Worm (Caenorhabditis elegans) whole organism, midembryonic: Measurements from ENCODE around the gene C28D4.7.
"Not testable (repeated sequence)": the region's sequence is repeated elsewhere in the genome, so short reads cannot be mapped to it uniquely, and the experiment has no call there.

Experiments
- T22C8.4 ChIP-seq: fragments of 200-800 bp; sonication (Bioruptor generic); IDR thresholded peaks from 2 replicates; pipeline ENCODE4 v1.3.6; 2022; ENCODE audit warnings: missing genetic modification characterization, missing compliant biosample characterization
- med-1 ChIP-seq: sonication (generic microtip); optimal IDR thresholded peaks from 2 replicates; lab custom pipeline; 2017; ENCODE audit warnings: missing genetic modification characterization, mild to moderate bottlenecking, missing compliant biosample characterization, antibody characterized with exemption, missing genetic modification reagents; ENCODE audit not compliant: insufficient read depth
- ref-1 ChIP-seq: fragments of 200-800 bp; sonication (Bioruptor generic); conservative IDR thresholded peaks from 2 replicates; pipeline ENCODE4 v1.3.6; 2022; ENCODE audit warnings: missing genetic modification reagents, missing genetic modification characterization, missing compliant biosample characterization
- tab-1 ChIP-seq: fragments of 200-800 bp; sonication (Bioruptor generic); IDR thresholded peaks from 2 replicates; pipeline ENCODE4 v1.3.6; 2022; ENCODE audit warnings: missing genetic modification characterization, missing compliant biosample characterization
- ztf-23 ChIP-seq: fragments of 200-800 bp; sonication (Bioruptor generic); IDR thresholded peaks from 2 replicates; pipeline ENCODE4 v1.3.6; 2022; ENCODE audit warnings: missing genetic modification reagents, missing genetic modification characterization, missing compliant biosample characterization
- ztf-29 ChIP-seq: fragments of 200-800 bp; sonication (Bioruptor generic); IDR thresholded peaks from 2 replicates; pipeline ENCODE4 v1.3.6; 2022; ENCODE audit warnings: missing genetic modification reagents, missing genetic modification characterization, missing compliant biosample characterization

DNA sequence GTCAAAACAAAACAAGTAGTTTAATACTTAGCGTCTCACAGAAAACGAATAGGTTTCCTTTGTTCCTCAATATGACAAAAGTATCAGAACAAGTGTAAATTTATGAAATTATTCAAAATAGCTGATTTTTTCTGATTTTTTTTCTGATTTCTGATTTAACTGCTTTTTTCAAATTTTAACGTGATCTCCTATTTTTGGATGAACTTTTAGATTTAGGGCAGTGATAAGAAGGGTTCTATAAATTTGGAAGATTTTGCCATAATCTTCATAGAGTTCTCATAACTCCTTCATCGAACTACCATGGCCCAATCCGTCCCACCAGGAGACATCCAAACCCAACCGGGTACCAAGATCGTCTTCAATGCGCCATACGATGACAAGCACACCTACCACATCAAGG is 26.8 kb upstream of the C28D4.7 start, which contains the start of gene msp-78:
- not testable (repeated sequence) for TF ChIP-seq T22C8.4 (GFP tag; lab: Robert Waterston, UW); med-1 (GFP tag; lab: Kevin White, UChicago); ztf-23 (GFP tag; lab: Robert Waterston, UW); tab-1; ref-1; ztf-29 (GFP tag; lab: Robert Waterston, UW)
